Worm (Caenorhabditis elegans) whole organism, L1 larva: ENCODE results near the gene hecw-1.

ENCODE experiments used
- C04F5.9 ChIP-seq: sonication (generic microtip); optimal IDR thresholded peaks from 2 replicates; lab custom pipeline; 2016; ENCODE audit warnings: missing genetic modification characterization, missing compliant biosample characterization
- C16A3.4 ChIP-seq: fragments of 150-350 bp; optimal IDR thresholded peaks from 2 replicates; lab custom pipeline; 2014; ENCODE audit warnings: missing biosample characterization, missing genetic modification characterization
- C34B4.2 ChIP-seq: sonication (generic microtip); optimal IDR thresholded peaks from 2 replicates; lab custom pipeline; 2017; ENCODE audit warnings: mild to moderate bottlenecking, missing genetic modification characterization, missing compliant biosample characterization
- F16B12.6 ChIP-seq: fragments of 150-350 bp; optimal IDR thresholded peaks from 2 replicates; lab custom pipeline; 2014; ENCODE audit warnings: missing biosample characterization, missing genetic modification characterization
- Y116A8C.19 ChIP-seq: sonication (generic microtip); optimal IDR thresholded peaks from 2 replicates; lab custom pipeline; 2016; ENCODE audit warnings: missing compliant biosample characterization, missing genetic modification characterization, borderline replicate concordance
- alr-1 ChIP-seq: fragments of 200-800 bp; sonication (Bioruptor generic); optimal IDR thresholded peaks from 2 replicates; lab custom pipeline; 2018; ENCODE audit warnings: borderline replicate concordance, mild to moderate bottlenecking, missing genetic modification characterization, missing compliant biosample characterization
- ama-1 ChIP-seq: fragments of 150-350 bp; optimal IDR thresholded peaks from 2 replicates; lab custom pipeline; 2014
- blmp-1 ChIP-seq: fragments of 150-350 bp; optimal IDR thresholded peaks from 2 replicates; lab custom pipeline; 2014; ENCODE audit warnings: missing biosample characterization, missing genetic modification characterization
- ceh-63 ChIP-seq: fragments of 200-800 bp; sonication (Bioruptor generic); optimal IDR thresholded peaks from 2 replicates; lab custom pipeline; 2018; ENCODE audit warnings: mild to moderate bottlenecking, missing genetic modification characterization, missing compliant biosample characterization
- ceh-82 ChIP-seq, 3 experiments: fragments of 150-350 bp in 1 of 3; sonication (generic microtip) in 2 of 3; optimal IDR thresholded peaks; 2 replicates each; lab custom pipeline; 2014 to 2017; ENCODE audit warnings: missing biosample characterization in 3 of 3, missing genetic modification characterization in 3 of 3
- ceh-88 ChIP-seq: fragments of 200-800 bp; sonication (Bioruptor generic); IDR thresholded peaks from 2 replicates; pipeline ENCODE4 v1.3.6; 2022; ENCODE audit warnings: missing genetic modification characterization, missing compliant biosample characterization
- ceh-90 ChIP-seq: sonication (generic microtip); optimal IDR thresholded peaks from 2 replicates; lab custom pipeline; 2016; ENCODE audit warnings: missing genetic modification characterization, missing compliant biosample characterization
- ces-1 ChIP-seq: fragments of 150-350 bp; optimal IDR thresholded peaks from 2 replicates; lab custom pipeline; 2014; ENCODE audit warnings: missing biosample characterization, missing genetic modification reagents, missing genetic modification characterization
- dpl-1 ChIP-seq, 3 experiments: fragments of 150-350 bp in 2 of 3; sonication (generic microtip) in 1 of 3; optimal IDR thresholded peaks; 2 replicates each; lab custom pipeline; 2014 to 2017; ENCODE audit warnings: missing biosample characterization in 3 of 3, missing genetic modification characterization in 3 of 3, missing genetic modification reagents in 3 of 3
- dsc-1 ChIP-seq: sonication (generic microtip); optimal IDR thresholded peaks from 2 replicates; lab custom pipeline; 2016; ENCODE audit warnings: mild to moderate bottlenecking, missing genetic modification characterization, missing compliant biosample characterization
- egl-13 ChIP-seq: sonication (generic microtip); optimal IDR thresholded peaks from 2 replicates; lab custom pipeline; 2016; ENCODE audit warnings: missing genotype, missing genetic modification reagents, missing genetic modification characterization, missing compliant biosample characterization
- egl-27 ChIP-seq, 2 experiments: fragments of 150-350 bp in 1 of 2; sonication (generic microtip); optimal IDR thresholded peaks; 3 replicates each; lab custom pipeline; 2017 to 2018; ENCODE audit warnings: missing biosample characterization in 2 of 2, missing genetic modification characterization in 2 of 2, missing genetic modification reagents in 2 of 2
- fkh-4 ChIP-seq: sonication (generic microtip); optimal IDR thresholded peaks from 2 replicates; lab custom pipeline; 2016; ENCODE audit warnings: missing compliant biosample characterization, missing genetic modification characterization, borderline replicate concordance
- fkh-8 ChIP-seq: sonication (generic microtip); optimal IDR thresholded peaks from 2 replicates; lab custom pipeline; 2016; ENCODE audit warnings: mild to moderate bottlenecking, missing genetic modification characterization, missing compliant biosample characterization
- grh-1 ChIP-seq: fragments of 200-800 bp; sonication (Bioruptor generic); IDR thresholded peaks from 2 replicates; pipeline ENCODE4 v1.3.6; 2022; ENCODE audit warnings: missing genetic modification reagents, missing genetic modification characterization, missing compliant biosample characterization
- irx-1 ChIP-seq: sonication (generic microtip); optimal IDR thresholded peaks from 2 replicates; lab custom pipeline; 2016; ENCODE audit warnings: missing genetic modification characterization, missing compliant biosample characterization
- isw-1 ChIP-seq: fragments of 200-800 bp; sonication (Bioruptor generic); IDR thresholded peaks from 2 replicates; pipeline ENCODE4 v1.3.6; 2022; ENCODE audit warnings: missing genetic modification characterization, missing compliant biosample characterization
- jun-1 ChIP-seq: fragments of 150-350 bp; optimal IDR thresholded peaks from 2 replicates; lab custom pipeline; 2014; ENCODE audit warnings: missing biosample characterization, missing genetic modification reagents, missing genetic modification characterization
- lin-13 ChIP-seq: fragments of 150-350 bp; optimal IDR thresholded peaks from 2 replicates; lab custom pipeline; 2014; ENCODE audit warnings: missing biosample characterization, missing genetic modification reagents, missing genetic modification characterization
- lin-14 ChIP-seq: fragments of 200-800 bp; sonication (Bioruptor generic); optimal IDR thresholded peaks from 2 replicates; lab custom pipeline; 2018; ENCODE audit warnings: mild to moderate bottlenecking, missing genetic modification characterization, moderate library complexity, missing compliant biosample characterization
- lin-39 ChIP-seq: fragments of 150-350 bp; optimal IDR thresholded peaks from 2 replicates; lab custom pipeline; 2014; ENCODE audit warnings: missing biosample characterization, missing genetic modification reagents, missing genetic modification characterization
- lsy-2 ChIP-seq, 2 experiments: fragments of 150-350 bp; optimal IDR thresholded peaks; 2 replicates each; lab custom pipeline; 2014; ENCODE audit warnings: missing biosample characterization in 2 of 2, missing genetic modification characterization in 2 of 2
- mep-1 ChIP-seq: fragments of 150-350 bp; optimal IDR thresholded peaks from 2 replicates; lab custom pipeline; 2014; ENCODE audit warnings: missing biosample characterization, missing genetic modification characterization
- nhr-11 ChIP-seq: fragments of 150-350 bp; optimal IDR thresholded peaks from 2 replicates; lab custom pipeline; 2014; ENCODE audit warnings: missing biosample characterization, missing genetic modification characterization
- nhr-20 ChIP-seq: sonication (generic microtip); optimal IDR thresholded peaks from 2 replicates; lab custom pipeline; 2016; ENCODE audit warnings: mild to moderate bottlenecking, missing genetic modification characterization, missing compliant biosample characterization
- nhr-237 ChIP-seq: fragments of 150-350 bp; optimal IDR thresholded peaks from 2 replicates; lab custom pipeline; 2014; ENCODE audit warnings: missing biosample characterization, missing genetic modification characterization
- nhr-47 ChIP-seq: sonication (generic microtip); optimal IDR thresholded peaks from 2 replicates; lab custom pipeline; 2016; ENCODE audit warnings: mild to moderate bottlenecking, missing genetic modification characterization, moderate library complexity, missing compliant biosample characterization
- nhr-71 ChIP-seq: sonication (generic microtip); optimal IDR thresholded peaks from 2 replicates; lab custom pipeline; 2016; ENCODE audit warnings: mild to moderate bottlenecking, missing genetic modification characterization, moderate library complexity, missing compliant biosample characterization
- nhr-84 ChIP-seq: sonication (generic microtip); optimal IDR thresholded peaks from 2 replicates; lab custom pipeline; 2017; ENCODE audit warnings: missing biosample characterization, missing genetic modification characterization
- nhr-85 ChIP-seq: sonication (generic microtip); peaks from one replicate; lab custom pipeline; 2016; ENCODE audit warnings: missing genetic modification characterization, inconsistent platforms, missing compliant biosample characterization
- nhr-90 ChIP-seq: sonication (generic microtip); optimal IDR thresholded peaks from 2 replicates; lab custom pipeline; 2016; ENCODE audit warnings: mild to moderate bottlenecking, missing genetic modification characterization, missing compliant biosample characterization; ENCODE audit not compliant: poor library complexity
- pag-3 ChIP-seq: sonication (generic microtip); optimal IDR thresholded peaks from 2 replicates; lab custom pipeline; 2017; ENCODE audit warnings: missing genetic modification characterization, mild to moderate bottlenecking, missing compliant biosample characterization, antibody characterized with exemption, borderline replicate concordance; ENCODE audit not compliant: insufficient read depth
- pax-3 ChIP-seq: fragments of 200-800 bp; sonication (Bioruptor generic); optimal IDR thresholded peaks from 2 replicates; lab custom pipeline; 2018; ENCODE audit warnings: mild to moderate bottlenecking, missing genetic modification characterization, moderate library complexity, missing compliant biosample characterization
- pqm-1 ChIP-seq: sonication (generic microtip); optimal IDR thresholded peaks from 3 replicates; lab custom pipeline; 2017; ENCODE audit warnings: missing biosample characterization, missing genetic modification characterization
- snpc-4 ChIP-seq: fragments of 150-350 bp; optimal IDR thresholded peaks from 2 replicates; lab custom pipeline; 2014; ENCODE audit warnings: missing biosample characterization, missing genetic modification characterization
- snu-23 ChIP-seq: sonication (generic microtip); optimal IDR thresholded peaks from 2 replicates; lab custom pipeline; 2016; ENCODE audit warnings: missing genetic modification characterization, missing compliant biosample characterization
- sox-4 ChIP-seq: sonication (generic microtip); optimal IDR thresholded peaks from 2 replicates; lab custom pipeline; 2016; ENCODE audit warnings: missing genetic modification characterization, missing compliant biosample characterization
- sptf-1 ChIP-seq: fragments of 150-350 bp; optimal IDR thresholded peaks from 2 replicates; lab custom pipeline; 2014; ENCODE audit warnings: missing biosample characterization, missing genetic modification characterization
- unc-130 ChIP-seq: fragments of 150-350 bp; optimal IDR thresholded peaks from 2 replicates; lab custom pipeline; 2017; ENCODE audit warnings: missing biosample characterization, missing genetic modification characterization, inconsistent platforms
- unc-30 ChIP-seq: sonication (generic microtip); optimal IDR thresholded peaks from 2 replicates; lab custom pipeline; 2017; ENCODE audit warnings: missing biosample characterization, missing genetic modification characterization
- zag-1 ChIP-seq: fragments of 150-350 bp; optimal IDR thresholded peaks from 2 replicates; lab custom pipeline; 2014; ENCODE audit warnings: missing biosample characterization, missing genetic modification characterization
- ztf-11 ChIP-seq, 2 experiments: sonication (generic microtip); optimal IDR thresholded peaks; 2 replicates each; lab custom pipeline; 2016 to 2017; ENCODE audit warnings: missing genetic modification characterization in 2 of 2, missing biosample characterization in 1 of 2, missing compliant biosample characterization in 1 of 2

Gene hecw-1

DNA sequence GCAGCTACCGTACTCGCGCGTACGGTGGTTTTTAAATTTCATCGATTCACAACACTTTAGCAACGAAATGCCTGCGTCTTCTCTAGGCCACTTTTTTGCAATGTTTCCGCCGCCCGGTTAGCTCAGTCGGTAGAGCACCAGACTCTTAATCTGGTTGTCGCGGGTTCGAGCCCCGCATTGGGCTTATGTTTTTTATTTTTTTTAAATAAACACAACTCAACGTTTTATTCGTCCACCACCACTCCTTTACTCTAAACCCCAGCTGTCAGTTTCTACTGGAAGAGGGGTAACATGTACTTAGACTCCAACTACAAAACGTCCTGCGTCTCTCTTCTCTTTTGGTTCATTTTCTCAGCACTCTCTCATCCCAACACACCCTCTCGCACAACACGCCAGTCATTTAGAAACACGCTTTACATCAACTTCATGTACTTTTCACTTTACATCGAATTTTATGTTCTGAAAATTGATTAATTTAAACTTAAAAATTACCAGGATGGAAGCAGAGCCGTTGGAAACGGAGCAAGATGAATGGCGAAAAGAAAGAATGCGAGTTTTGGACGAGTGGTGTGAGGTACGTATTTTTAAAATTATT is at the start of gene hecw-1, which contains the start of gene elmd-1 (continued):
- TF ChIP-seq ama-1 (lab: Kevin White, UChicago) (no peak), ceh-82 (tag; optimal IDR thresholded peaks at IDR 0.05; lab: Kevin White, UChicago) (peak in 1 of 3 experiments; percentile 17), F16B12.6 (no peak), ceh-63 (no peak), ceh-88 (GFP tag; lab: Robert Waterston, UW) (peak; percentile 25; the same call in 1 of the 2 replicates), pag-3 (tag; lab: Kevin White, UChicago) (no peak), zag-1 (tag; lab: Kevin White, UChicago) (no peak), sox-4 (tag; lab: Kevin White, UChicago) (no peak), nhr-11 (no peak), sptf-1 (tag; lab: Kevin White, UChicago) (no peak), Y116A8C.19 (tag; lab: Kevin White, UChicago) (no peak), alr-1 (tag; lab: Kevin White, UChicago) (no peak), egl-13 (tag; lab: Kevin White, UChicago) (no peak)

DNA sequence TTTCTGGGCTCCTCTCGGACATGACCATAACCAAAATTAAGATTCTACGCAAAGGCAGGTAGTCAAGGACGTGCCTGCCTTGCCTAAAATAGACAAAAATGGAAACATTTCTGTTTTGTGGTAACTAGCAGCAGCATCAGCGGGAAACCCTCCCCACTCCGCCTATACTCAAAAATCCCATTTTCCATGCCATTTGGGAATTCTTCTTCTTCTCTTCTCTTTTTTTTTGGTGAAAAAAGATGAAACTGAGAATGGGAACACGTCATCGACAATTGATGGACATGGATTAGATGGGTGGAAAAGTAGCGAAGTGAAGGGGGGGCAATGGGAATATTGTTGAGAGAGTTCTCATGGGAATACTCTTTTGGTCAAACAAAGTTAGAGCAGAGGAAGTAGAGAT is 47.4 kb upstream of the hecw-1 start:
- TF ChIP-seq grh-1 (no peak), snu-23 (GFP tag; lab: Kevin White, UChicago) (no peak), lin-14 (GFP tag; lab: Kevin White, UChicago) (peak; percentile 89), nhr-71 (peak; percentile 3), irx-1 (tag; lab: Kevin White, UChicago) (no peak), fkh-4 (no peak), nhr-20 (no peak), blmp-1 (tag; lab: Kevin White, UChicago) (peak; percentile 29), ceh-82 (tag; optimal IDR thresholded peaks at IDR 0.05; lab: Kevin White, UChicago) (peak in 1 of 3 experiments; percentile 1), nhr-85 (tag; lab: Kevin White, UChicago) (peak; percentile 53)

- TF ChIP-seq snu-23 (GFP tag; lab: Kevin White, UChicago) (no peak), C34B4.2 (tag; lab: Kevin White, UChicago) (no peak), nhr-71 (peak; percentile 41), C04F5.9 (no peak), nhr-85 (tag; lab: Kevin White, UChicago) (peak; percentile 83), nhr-47 (no peak), pqm-1 (tag; lab: Kevin White, UChicago) (no peak), nhr-20 (peak; percentile 34), grh-1 (no peak), ceh-90 (tag; lab: Kevin White, UChicago) (no peak), jun-1 (tag; lab: Kevin White, UChicago) (no peak), blmp-1 (tag; lab: Kevin White, UChicago) (peak; percentile 70), dsc-1 (no peak), snpc-4 (no peak), ceh-63 (no peak), Y116A8C.19 (tag; lab: Kevin White, UChicago) (no peak), egl-27 (tag; optimal IDR thresholded peaks at IDR 0.05; lab: Kevin White, UChicago) (no peak), C16A3.4 (no peak), lin-39 (tag; lab: Kevin White, UChicago) (no peak), nhr-90 (tag; lab: Kevin White, UChicago) (peak; percentile 0), nhr-84 (no peak), nhr-237 (tag; lab: Kevin White, UChicago) (no peak), unc-130 (tag; lab: Kevin White, UChicago) (no peak), irx-1 (tag; lab: Kevin White, UChicago) (no peak), F16B12.6 (no peak), mep-1 (tag; lab: Kevin White, UChicago) (no peak), dpl-1 (GFP tag; optimal IDR thresholded peaks at IDR 0.05; lab: Kevin White, UChicago) (no peak), ztf-11 (tag; optimal IDR thresholded peaks at IDR 0.05; lab: Kevin White, UChicago) (no peak), lin-13 (GFP tag; lab: Kevin White, UChicago) (no peak), pax-3 (no peak), unc-30 (tag; lab: Kevin White, UChicago) (no peak), isw-1 (GFP tag; lab: Robert Waterston, UW) (no peak), fkh-8 (tag; lab: Kevin White, UChicago) (no peak), ces-1 (no peak), zag-1 (tag; lab: Kevin White, UChicago) (no peak), lsy-2 (tag; optimal IDR thresholded peaks at IDR 0.05; lab: Kevin White, UChicago) (no peak)
Measured at ce11 chrIII:3435152-3435551, 45.4 kb upstream of the hecw-1 start.
